Worm (Caenorhabditis elegans): Measurements from ENCODE around the gene T16G12.13.

DNA sequence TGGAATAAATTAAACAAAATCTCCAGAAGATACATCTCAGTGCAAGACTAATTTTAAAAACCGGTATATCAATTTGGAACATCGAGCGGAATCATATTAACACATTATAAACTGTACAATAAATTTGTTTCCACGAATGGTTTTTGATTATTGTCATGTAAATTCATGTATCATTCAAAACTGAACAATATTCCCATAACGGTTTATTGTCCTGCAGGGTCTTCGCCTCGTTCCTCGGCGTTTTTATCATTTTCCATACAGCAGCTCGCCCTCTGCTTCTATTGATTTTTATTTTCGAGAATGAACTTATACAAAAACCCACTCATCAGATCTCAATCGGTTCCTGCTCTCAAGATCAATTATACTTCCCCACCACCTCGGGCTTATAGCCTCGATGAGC lies 1.7 kb upstream of the T16G12.13 start, which contains the start of gene T16G12.8:
- TF ChIP-seq let-526 (GFP tag; IDR thresholded peaks at IDR 0.05) (no peak), lin-35 (GFP tag; optimal IDR thresholded peaks at IDR 0.05) (no peak)

Measured in whole organism, young adult.